Fruit fly (Drosophila melanogaster) S2 (cell line): ENCODE results near the gene trbl.

Source experiments
- CG8478 ChIP-seq: fragments of >200 bp; optimal IDR thresholded peaks from 2 replicates; lab custom pipeline; 2018
- CTCF ChIP-seq, 2 experiments: fragments of >200 bp; optimal IDR thresholded peaks; 2 replicates each; lab custom pipeline; 2018

trbl gene

dm6 chr3L:20375878-20376563, 25.4 kb downstream of the trbl start, which contains the start of the genes Ide and RhoBTB:
Gene Ide (minus strand): TSS chr3L:20375896.
Gene RhoBTB (plus strand): TSS chr3L:20376242.
- TF ChIP-seq CTCF (optimal IDR thresholded peaks at IDR 0.05; lab: Kevin White, UChicago) = no peak
- TF ChIP-seq CG8478 (lab: Kevin White, UChicago) = no peak

dm6 chr3L:20375467-20375866, 25.9 kb downstream of the trbl start:
- TF ChIP-seq CG8478 (lab: Kevin White, UChicago) = no peak
- no peak for TF ChIP-seq CTCF (optimal IDR thresholded peaks at IDR 0.05; lab: Kevin White, UChicago)

dm6 chr3L:20370013-20370412, 31.4 kb downstream of the trbl start, which contains the start of gene CG13247:
Gene CG13247 (plus strand): TSS chr3L:20370313.
- no peak for TF ChIP-seq CTCF (optimal IDR thresholded peaks at IDR 0.05; lab: Kevin White, UChicago)
- no peak for TF ChIP-seq CG8478 (lab: Kevin White, UChicago)

dm6 chr3L:20366674-20367372, 34.6 kb downstream of the trbl start, which contains the start of the genes Toll-9 and in:
Gene Toll-9 (minus strand): TSS chr3L:20366724.
Gene in (plus strand): TSS chr3L:20367198.
- TF ChIP-seq CG8478 (lab: Kevin White, UChicago) = no peak
- TF ChIP-seq CTCF (optimal IDR thresholded peaks at IDR 0.05; lab: Kevin White, UChicago) = no peak

- TF ChIP-seq CG8478 (lab: Kevin White, UChicago) (no peak), CTCF (optimal IDR thresholded peaks at IDR 0.05; lab: Kevin White, UChicago) (no peak)
Measured at dm6 chr3L:20366074-20366473, 35.3 kb downstream of the trbl start.

dm6 chr3L:20361389-20361788, 40.0 kb downstream of the trbl start, which contains the start of gene Prim2:
Gene Prim2 (minus strand): TSS chr3L:20361585.
- TF ChIP-seq CTCF (optimal IDR thresholded peaks at IDR 0.05; lab: Kevin White, UChicago) = no peak
- no peak for TF ChIP-seq CG8478 (lab: Kevin White, UChicago)

dm6 chr3L:20358212-20358611, 43.2 kb downstream of the trbl start, which contains the start of gene CG5665:
Gene CG5665 (plus strand): TSS chr3L:20358512.
- TF ChIP-seq CG8478 (lab: Kevin White, UChicago) = no peak
- no peak for TF ChIP-seq CTCF (optimal IDR thresholded peaks at IDR 0.05; lab: Kevin White, UChicago)

- TF ChIP-seq CG8478 (lab: Kevin White, UChicago) (no peak), CTCF (optimal IDR thresholded peaks at IDR 0.05; lab: Kevin White, UChicago) (no peak)
Measured at dm6 chr3L:20356613-20357012, 44.8 kb downstream of the trbl start, which contains the start of gene kin17. Gene kin17 (plus strand): TSS chr3L:20356807.

- TF ChIP-seq CTCF (optimal IDR thresholded peaks at IDR 0.05; lab: Kevin White, UChicago) (no peak), CG8478 (lab: Kevin White, UChicago) (no peak)
Measured at dm6 chr3L:20354872-20355271, 46.5 kb downstream of the trbl start.

- TF ChIP-seq CG8478 (lab: Kevin White, UChicago) (no peak), CTCF (optimal IDR thresholded peaks at IDR 0.05; lab: Kevin White, UChicago) (no peak)
Measured at dm6 chr3L:20354363-20354762, 47.0 kb downstream of the trbl start.

- no peak for TF ChIP-seq CG8478 (lab: Kevin White, UChicago)
- TF ChIP-seq CTCF (optimal IDR thresholded peaks at IDR 0.05; lab: Kevin White, UChicago) = no peak
Measured at dm6 chr3L:20353726-20354332, 47.6 kb downstream of the trbl start.

dm6 chr3L:20353149-20353548, 48.3 kb downstream of the trbl start, which contains the start of gene CG5618:
Gene CG5618 (plus strand): TSS chr3L:20353449.
- TF ChIP-seq CTCF (optimal IDR thresholded peaks at IDR 0.05; lab: Kevin White, UChicago) (no peak), CG8478 (lab: Kevin White, UChicago) (no peak)

dm6 chr3L:20349333-20349924, 52.0 kb downstream of the trbl start:
- TF ChIP-seq CG8478 (lab: Kevin White, UChicago) (no peak), CTCF (optimal IDR thresholded peaks at IDR 0.05; lab: Kevin White, UChicago) (no peak)

dm6 chr3L:20348581-20349093, 52.8 kb downstream of the trbl start:
- TF ChIP-seq CG8478 (lab: Kevin White, UChicago) (no peak), CTCF (optimal IDR thresholded peaks at IDR 0.05; lab: Kevin White, UChicago) (no peak)
